Worm (Caenorhabditis elegans) whole organism, early embryonic: Measurements from ENCODE around the gene B0554.7.

Experiments
- aly-1 ChIP-seq: sonication (generic microtip); optimal IDR thresholded peaks from 2 replicates; lab custom pipeline; 2016; ENCODE audit warnings: missing genetic modification characterization, missing compliant biosample characterization
- ama-1 ChIP-seq: fragments of 150-350 bp; optimal IDR thresholded peaks from 2 replicates; lab custom pipeline; 2014
- hmbx-1 ChIP-seq: sonication (generic microtip); optimal IDR thresholded peaks from 2 replicates; lab custom pipeline; 2016; ENCODE audit warnings: mild to moderate bottlenecking, missing genetic modification characterization, missing compliant biosample characterization
- tbx-11 ChIP-seq: fragments of 200-800 bp; sonication (Bioruptor generic); IDR thresholded peaks from 2 replicates; pipeline ENCODE4 v1.3.6; 2022; ENCODE audit warnings: missing genetic modification characterization, missing compliant biosample characterization

DNA sequence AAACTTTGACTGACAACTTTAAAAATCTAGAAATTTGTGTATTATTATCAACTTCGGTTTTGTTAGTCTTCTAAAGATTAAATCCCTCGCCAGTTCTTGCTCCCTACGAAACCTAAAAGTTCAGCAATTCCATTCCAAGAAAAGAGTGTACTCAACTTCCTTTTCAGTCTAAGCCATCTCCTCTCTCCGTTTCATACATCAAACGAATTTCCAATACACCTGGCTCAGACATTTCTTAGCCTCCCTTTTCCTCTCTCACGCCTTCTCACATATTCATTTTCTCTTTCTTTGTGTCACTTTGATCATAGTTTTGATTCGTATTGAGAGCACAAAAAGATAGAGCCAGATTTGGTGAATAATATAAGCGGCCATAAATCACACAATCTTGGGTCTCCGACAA lies 44.5 kb downstream of the B0554.7 start, which contains the start of gene nhr-253:
- TF ChIP-seq ama-1 (no peak), tbx-11 (no peak), aly-1 (no peak), hmbx-1 (no peak)
